Worm (Caenorhabditis elegans) whole organism, early embryonic: ENCODE data around the gene clec-3.

Source experiments
- B0310.2 ChIP-seq: sonication (generic microtip); optimal IDR thresholded peaks from 2 replicates; lab custom pipeline; 2016; ENCODE audit warnings: mild to moderate bottlenecking, missing genetic modification characterization, missing compliant biosample characterization
- F13C5.2 ChIP-seq: sonication (generic microtip); optimal IDR thresholded peaks from 2 replicates; lab custom pipeline; 2017; ENCODE audit warnings: mild to moderate bottlenecking, missing genetic modification characterization, inconsistent platforms, missing compliant biosample characterization
- aly-1 ChIP-seq: sonication (generic microtip); optimal IDR thresholded peaks from 2 replicates; lab custom pipeline; 2016; ENCODE audit warnings: missing genetic modification characterization, missing compliant biosample characterization
- ama-1 ChIP-seq: fragments of 150-350 bp; optimal IDR thresholded peaks from 2 replicates; lab custom pipeline; 2014
- ceh-13 ChIP-seq: fragments of 200-800 bp; sonication (Bioruptor generic); optimal IDR thresholded peaks from 2 replicates; lab custom pipeline; 2018; ENCODE audit warnings: mild to moderate bottlenecking, missing genetic modification characterization, missing compliant biosample characterization
- ceh-36 ChIP-seq: sonication (generic microtip); optimal IDR thresholded peaks from 2 replicates; lab custom pipeline; 2016; ENCODE audit warnings: missing genetic modification characterization, inconsistent platforms, missing compliant biosample characterization
- ets-7 ChIP-seq: sonication (generic microtip); optimal IDR thresholded peaks from 2 replicates; lab custom pipeline; 2016; ENCODE audit warnings: missing genotype, missing genetic modification characterization, missing compliant biosample characterization
- flt-1 ChIP-seq: fragments of 200-800 bp; sonication (Bioruptor generic); IDR thresholded peaks from 2 replicates; pipeline ENCODE4 v1.3.6; 2022; ENCODE audit warnings: missing genetic modification characterization, missing compliant biosample characterization
- hmbx-1 ChIP-seq: sonication (generic microtip); optimal IDR thresholded peaks from 2 replicates; lab custom pipeline; 2016; ENCODE audit warnings: mild to moderate bottlenecking, missing genetic modification characterization, missing compliant biosample characterization
- hmg-4 ChIP-seq: fragments of 200-800 bp; sonication (Bioruptor generic); optimal IDR thresholded peaks from 2 replicates; lab custom pipeline; 2018; ENCODE audit warnings: mild to moderate bottlenecking, missing genetic modification characterization, missing compliant biosample characterization
- hnd-1 ChIP-seq: sonication (generic microtip); optimal IDR thresholded peaks from 2 replicates; lab custom pipeline; 2016; ENCODE audit warnings: missing genetic modification characterization, missing compliant biosample characterization
- pes-1 ChIP-seq: fragments of 200-800 bp; sonication (Bioruptor generic); IDR thresholded peaks from 2 replicates; pipeline ENCODE4 v1.3.6; 2022; ENCODE audit warnings: missing genetic modification reagents, missing genetic modification characterization, missing compliant biosample characterization
- scrt-1 ChIP-seq: fragments of 200-800 bp; sonication (Bioruptor generic); IDR thresholded peaks from 2 replicates; pipeline ENCODE4 v1.3.6; 2022; ENCODE audit warnings: missing genetic modification characterization, missing compliant biosample characterization
- sea-1 ChIP-seq: fragments of 200-800 bp; sonication (Bioruptor generic); conservative IDR thresholded peaks from 2 replicates; pipeline ENCODE4 v1.3.6; 2022; ENCODE audit warnings: missing genetic modification characterization, missing compliant biosample characterization
- tbx-11 ChIP-seq: fragments of 200-800 bp; sonication (Bioruptor generic); IDR thresholded peaks from 2 replicates; pipeline ENCODE4 v1.3.6; 2022; ENCODE audit warnings: missing genetic modification characterization, missing compliant biosample characterization
- tbx-37 ChIP-seq: fragments of 200-800 bp; sonication (Bioruptor generic); conservative IDR thresholded peaks from 2 replicates; pipeline ENCODE4 v1.3.6; 2022; ENCODE audit warnings: missing genetic modification reagents, missing genetic modification characterization, missing compliant biosample characterization
- tra-4 ChIP-seq: sonication (generic microtip); optimal IDR thresholded peaks from 2 replicates; lab custom pipeline; 2017; ENCODE audit warnings: missing genetic modification characterization, missing compliant biosample characterization

clec-3 gene

ce11 chrII:3053689-3054088, 34.0 kb upstream of the clec-3 start:
- TF ChIP-seq hmbx-1 (tag; lab: Kevin White, UChicago) (no peak), tbx-37 (no peak), scrt-1 (GFP tag; lab: Robert Waterston, UW) (no peak), aly-1 (tag; lab: Kevin White, UChicago) (no peak), ceh-13 (no peak), tbx-11 (GFP tag; lab: Robert Waterston, UW) (no peak), tra-4 (tag; lab: Kevin White, UChicago) (no peak)

- TF ChIP-seq tra-4 (tag; lab: Kevin White, UChicago) = no peak
- TF ChIP-seq sea-1 (GFP tag; lab: Robert Waterston, UW) = no peak
- TF ChIP-seq hmbx-1 (tag; lab: Kevin White, UChicago) = no peak
- TF ChIP-seq ama-1 = no peak
- TF ChIP-seq ceh-36 = no peak
- TF ChIP-seq aly-1 (tag; lab: Kevin White, UChicago) = no peak
- no peak for TF ChIP-seq B0310.2 (tag; lab: Kevin White, UChicago)
- TF ChIP-seq ets-7 (tag; lab: Kevin White, UChicago) = no peak
- no peak for TF ChIP-seq tbx-11 (GFP tag; lab: Robert Waterston, UW)
- no peak for TF ChIP-seq ceh-13
- TF ChIP-seq pes-1 = no peak
- no peak for TF ChIP-seq hmg-4 (GFP tag; lab: Kevin White, UChicago)
- TF ChIP-seq flt-1 = no peak
- no peak for TF ChIP-seq F13C5.2
- no peak for TF ChIP-seq hnd-1
- TF ChIP-seq scrt-1 (GFP tag; lab: Robert Waterston, UW) = no peak
These were observed 33.1 kb upstream of the clec-3 start for ce11 chrII:3052843-3053242.

- TF ChIP-seq tbx-11 (GFP tag; lab: Robert Waterston, UW) = no peak
- TF ChIP-seq flt-1 = no peak
- no peak for TF ChIP-seq aly-1 (tag; lab: Kevin White, UChicago)
- TF ChIP-seq ets-7 (tag; lab: Kevin White, UChicago) = no peak
- TF ChIP-seq tra-4 (tag; lab: Kevin White, UChicago) = no peak
- no peak for TF ChIP-seq F13C5.2
- no peak for TF ChIP-seq B0310.2 (tag; lab: Kevin White, UChicago)
- no peak for TF ChIP-seq pes-1
- TF ChIP-seq tbx-37 = no peak
- no peak for TF ChIP-seq ceh-13
- no peak for TF ChIP-seq hnd-1
- no peak for TF ChIP-seq sea-1 (GFP tag; lab: Robert Waterston, UW)
- no peak for TF ChIP-seq scrt-1 (GFP tag; lab: Robert Waterston, UW)
- TF ChIP-seq ama-1 = no peak
- no peak for TF ChIP-seq ceh-36
- no peak for TF ChIP-seq hmg-4 (GFP tag; lab: Kevin White, UChicago)
- TF ChIP-seq hmbx-1 (tag; lab: Kevin White, UChicago) = no peak
These were observed 31.6 kb upstream of the clec-3 start for ce11 chrII:3051332-3051731.

ce11 chrII:3050703-3051102, 31.0 kb upstream of the clec-3 start, which contains the start of gene sri-31:
TSS of gene sri-31 (plus strand) at chrII:3051003.
- TF ChIP-seq sea-1 (GFP tag; lab: Robert Waterston, UW) (no peak), ceh-13 (no peak), hmbx-1 (tag; lab: Kevin White, UChicago) (no peak), hnd-1 (no peak), ceh-36 (no peak), pes-1 (no peak), aly-1 (tag; lab: Kevin White, UChicago) (no peak), tbx-11 (GFP tag; lab: Robert Waterston, UW) (no peak), ets-7 (tag; lab: Kevin White, UChicago) (no peak), B0310.2 (tag; lab: Kevin White, UChicago) (no peak), hmg-4 (GFP tag; lab: Kevin White, UChicago) (no peak), F13C5.2 (no peak), scrt-1 (GFP tag; lab: Robert Waterston, UW) (no peak), ama-1 (no peak)

- TF ChIP-seq ceh-36 (peak; percentile 87), hmg-4 (GFP tag; lab: Kevin White, UChicago) (no peak)
These were observed 29.3 kb upstream of the clec-3 start for ce11 chrII:3048989-3049388.

- TF ChIP-seq sea-1 (GFP tag; lab: Robert Waterston, UW) (no peak), aly-1 (tag; lab: Kevin White, UChicago) (no peak), F13C5.2 (no peak), ets-7 (tag; lab: Kevin White, UChicago) (no peak), flt-1 (no peak), ama-1 (no peak), tbx-37 (no peak), tra-4 (tag; lab: Kevin White, UChicago) (no peak), hmbx-1 (tag; lab: Kevin White, UChicago) (no peak), tbx-11 (GFP tag; lab: Robert Waterston, UW) (no peak), hnd-1 (no peak), ceh-36 (no peak), B0310.2 (tag; lab: Kevin White, UChicago) (no peak), ceh-13 (no peak), pes-1 (no peak), hmg-4 (GFP tag; lab: Kevin White, UChicago) (no peak), scrt-1 (GFP tag; lab: Robert Waterston, UW) (no peak)
These were observed 28.7 kb upstream of the clec-3 start, which contains the start of gene sri-28 for ce11 chrII:3048378-3048777. TSS of gene sri-28 (plus strand) at chrII:3048678.

- TF ChIP-seq hnd-1 = no peak
- TF ChIP-seq hmbx-1 (tag; lab: Kevin White, UChicago) = no peak
- TF ChIP-seq F13C5.2 = no peak
- no peak for TF ChIP-seq hmg-4 (GFP tag; lab: Kevin White, UChicago)
- no peak for TF ChIP-seq tbx-11 (GFP tag; lab: Robert Waterston, UW)
- no peak for TF ChIP-seq scrt-1 (GFP tag; lab: Robert Waterston, UW)
These were observed 26.2 kb upstream of the clec-3 start, which contains the start of gene sri-30 for ce11 chrII:3045875-3046274. TSS of gene sri-30 (plus strand) at chrII:3046175.

ce11 chrII:3045422-3045821, 25.7 kb upstream of the clec-3 start:
- TF ChIP-seq B0310.2 (tag; lab: Kevin White, UChicago) (no peak), tbx-11 (GFP tag; lab: Robert Waterston, UW) (no peak), pes-1 (no peak), tra-4 (tag; lab: Kevin White, UChicago) (no peak), tbx-37 (no peak), flt-1 (no peak), ceh-36 (no peak), scrt-1 (GFP tag; lab: Robert Waterston, UW) (no peak), ets-7 (tag; lab: Kevin White, UChicago) (no peak), hnd-1 (no peak), hmbx-1 (tag; lab: Kevin White, UChicago) (no peak), F13C5.2 (no peak), ceh-13 (no peak)
